Worm (Caenorhabditis elegans): Measurements from ENCODE around the gene cor-1.

DNA sequence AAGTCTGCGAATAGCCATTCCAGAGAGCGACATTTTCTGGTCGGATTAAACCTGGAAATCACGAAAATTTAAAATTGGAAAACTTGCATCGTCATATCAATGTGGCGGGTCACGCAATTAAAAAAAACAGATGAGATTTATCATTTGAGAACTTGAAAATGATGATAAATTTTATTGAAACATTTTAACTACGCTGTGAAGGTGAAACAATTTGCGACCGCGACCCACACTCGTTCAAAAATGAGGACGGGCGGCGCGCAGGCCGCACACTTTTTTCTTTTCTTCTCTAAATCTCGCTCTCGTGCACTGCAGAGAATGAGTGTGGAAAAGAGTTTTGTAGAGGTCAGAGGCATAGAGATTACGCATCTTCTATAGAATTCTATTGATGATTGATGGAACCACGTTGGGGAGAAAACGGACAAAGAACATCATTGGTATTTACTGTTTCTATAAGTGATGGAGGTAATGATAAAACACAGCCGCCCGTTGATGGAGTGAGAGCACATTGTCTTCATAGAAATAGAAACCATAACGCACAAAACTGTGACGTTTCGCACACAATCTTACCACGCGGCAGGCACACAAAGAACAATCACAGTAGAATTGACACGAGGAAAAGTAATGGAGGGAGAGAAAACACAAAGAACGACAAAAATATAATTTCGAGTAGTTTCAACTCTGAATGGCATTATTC is 32.2 kb upstream of the cor-1 start, which contains the start of gene cts-1:
- TF ChIP-seq blmp-1 (tag; optimal IDR thresholded peaks at IDR 0.05) = no peak
- no peak for TF ChIP-seq elt-1 (tag; optimal IDR thresholded peaks at IDR 0.05; ENCODE audit: borderline replicate concordance, insufficient read depth)
- TF ChIP-seq nhr-237 (tag; optimal IDR thresholded peaks at IDR 0.05) = peak; percentile 46

Measured in whole organism, mixed stage, embryonic.